Worm (Caenorhabditis elegans): ENCODE data around the gene gyg-2.

DNA sequence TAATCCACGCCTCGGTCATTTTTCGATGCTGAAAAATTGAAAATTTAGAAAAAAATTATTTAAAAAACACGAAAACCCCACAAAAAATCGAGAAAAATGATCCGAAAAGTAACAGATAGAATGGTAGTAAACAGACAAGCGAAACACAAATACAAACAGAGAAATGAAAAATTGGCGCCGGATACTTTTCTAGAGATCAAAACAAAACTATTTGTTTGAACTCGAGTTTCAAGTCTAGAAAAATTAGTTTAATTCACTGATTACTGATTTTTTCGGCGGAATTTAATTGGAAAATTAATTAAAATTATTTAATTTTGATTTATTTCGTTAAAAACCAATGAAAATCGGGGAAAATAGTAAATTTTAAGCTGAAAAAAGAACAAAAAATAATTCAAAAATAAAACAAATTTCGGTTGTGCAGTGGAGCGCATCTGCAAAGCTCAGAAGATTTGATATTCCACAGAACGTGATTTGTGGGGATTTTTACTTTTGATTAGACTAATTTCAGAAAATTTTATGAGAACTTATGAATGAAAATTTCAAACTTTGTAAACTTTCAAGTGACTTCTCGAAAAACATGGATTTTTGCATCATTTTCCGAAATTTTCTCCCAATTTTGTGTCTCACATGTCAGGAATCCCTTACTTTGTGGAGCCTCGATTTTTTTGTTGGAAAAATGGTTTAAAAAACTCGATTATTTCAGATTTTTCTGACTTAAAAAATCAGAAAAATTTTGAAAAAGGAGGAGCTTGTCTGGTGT lies at the start of gene gyg-2:
- no peak for TF ChIP-seq fos-1 (tag; optimal IDR thresholded peaks at IDR 0.05)
- TF ChIP-seq ztf-11 (tag; optimal IDR thresholded peaks at IDR 0.05): no peak
- no peak for TF ChIP-seq tlp-1 (tag; optimal IDR thresholded peaks at IDR 0.05)
- no peak for TF ChIP-seq ceh-63 (GFP tag; optimal IDR thresholded peaks at IDR 0.05)

Measured in whole organism, L1 larva.